Worm (Caenorhabditis elegans) whole organism, L1 larva: ENCODE data around the gene ZK370.6.

ENCODE experiments used
- C04F5.9 ChIP-seq: sonication (generic microtip); optimal IDR thresholded peaks from 2 replicates; lab custom pipeline; 2016; ENCODE audit warnings: missing genetic modification characterization, missing compliant biosample characterization
- C16A3.4 ChIP-seq: fragments of 150-350 bp; optimal IDR thresholded peaks from 2 replicates; lab custom pipeline; 2014; ENCODE audit warnings: missing biosample characterization, missing genetic modification characterization
- C34B4.2 ChIP-seq: sonication (generic microtip); optimal IDR thresholded peaks from 2 replicates; lab custom pipeline; 2017; ENCODE audit warnings: mild to moderate bottlenecking, missing genetic modification characterization, missing compliant biosample characterization
- F16B12.6 ChIP-seq: fragments of 150-350 bp; optimal IDR thresholded peaks from 2 replicates; lab custom pipeline; 2014; ENCODE audit warnings: missing biosample characterization, missing genetic modification characterization
- ama-1 ChIP-seq: fragments of 150-350 bp; optimal IDR thresholded peaks from 2 replicates; lab custom pipeline; 2014
- blmp-1 ChIP-seq: fragments of 150-350 bp; optimal IDR thresholded peaks from 2 replicates; lab custom pipeline; 2014; ENCODE audit warnings: missing biosample characterization, missing genetic modification characterization
- ceh-63 ChIP-seq: fragments of 200-800 bp; sonication (Bioruptor generic); optimal IDR thresholded peaks from 2 replicates; lab custom pipeline; 2018; ENCODE audit warnings: mild to moderate bottlenecking, missing genetic modification characterization, missing compliant biosample characterization
- ceh-8 ChIP-seq: fragments of 200-800 bp; sonication (Bioruptor generic); optimal IDR thresholded peaks from 2 replicates; lab custom pipeline; 2018; ENCODE audit warnings: mild to moderate bottlenecking, missing genetic modification characterization, moderate library complexity, missing compliant biosample characterization
- dpl-1 ChIP-seq, 3 experiments: fragments of 150-350 bp in 2 of 3; sonication (generic microtip) in 1 of 3; optimal IDR thresholded peaks; 2 replicates each; lab custom pipeline; 2014 to 2017; ENCODE audit warnings: missing biosample characterization in 3 of 3, missing genetic modification characterization in 3 of 3, missing genetic modification reagents in 3 of 3
- efl-1 ChIP-seq, 4 experiments: fragments of 150-350 bp; optimal IDR thresholded peaks in 3 of 4; peaks in 1 of 4; 1 replicate in 1 of 4; 2 replicates in 3 of 4; lab custom pipeline; 2014; ENCODE audit warnings: missing biosample characterization in 2 of 4, missing genetic modification characterization in 2 of 4, missing genetic modification reagents in 2 of 4
- egl-13 ChIP-seq: sonication (generic microtip); optimal IDR thresholded peaks from 2 replicates; lab custom pipeline; 2016; ENCODE audit warnings: missing genotype, missing genetic modification reagents, missing genetic modification characterization, missing compliant biosample characterization
- egl-27 ChIP-seq, 2 experiments: fragments of 150-350 bp in 1 of 2; sonication (generic microtip); optimal IDR thresholded peaks; 3 replicates each; lab custom pipeline; 2017 to 2018; ENCODE audit warnings: missing biosample characterization in 2 of 2, missing genetic modification characterization in 2 of 2, missing genetic modification reagents in 2 of 2
- elt-2 ChIP-seq: sonication (generic microtip); optimal IDR thresholded peaks from 2 replicates; lab custom pipeline; 2016; ENCODE audit warnings: missing genetic modification characterization, mild to moderate bottlenecking, inconsistent platforms, missing compliant biosample characterization, missing genetic modification reagents
- elt-3 ChIP-seq, 6 experiments: fragments of 150-350 bp in 1 of 6; sonication (generic microtip); optimal IDR thresholded peaks; 2 replicates each; lab custom pipeline; 2017 to 2018; ENCODE audit warnings: missing biosample characterization in 6 of 6, missing genetic modification characterization in 6 of 6, inconsistent platforms in 1 of 6
- fkh-10 ChIP-seq: sonication (generic microtip); optimal IDR thresholded peaks from 2 replicates; lab custom pipeline; 2017; ENCODE audit warnings: missing biosample characterization, missing genetic modification reagents, missing genetic modification characterization
- fkh-4 ChIP-seq: sonication (generic microtip); optimal IDR thresholded peaks from 2 replicates; lab custom pipeline; 2016; ENCODE audit warnings: missing compliant biosample characterization, missing genetic modification characterization, borderline replicate concordance
- fkh-8 ChIP-seq: sonication (generic microtip); optimal IDR thresholded peaks from 2 replicates; lab custom pipeline; 2016; ENCODE audit warnings: mild to moderate bottlenecking, missing genetic modification characterization, missing compliant biosample characterization
- hlh-4 ChIP-seq: sonication (generic microtip); optimal IDR thresholded peaks from 2 replicates; lab custom pipeline; 2016; ENCODE audit warnings: mild to moderate bottlenecking, missing genetic modification characterization, missing compliant biosample characterization
- lin-13 ChIP-seq: fragments of 150-350 bp; optimal IDR thresholded peaks from 2 replicates; lab custom pipeline; 2014; ENCODE audit warnings: missing biosample characterization, missing genetic modification reagents, missing genetic modification characterization
- lin-14 ChIP-seq: fragments of 200-800 bp; sonication (Bioruptor generic); optimal IDR thresholded peaks from 2 replicates; lab custom pipeline; 2018; ENCODE audit warnings: mild to moderate bottlenecking, missing genetic modification characterization, moderate library complexity, missing compliant biosample characterization
- lin-15B ChIP-seq: fragments of 150-350 bp; sonication (generic microtip); optimal IDR thresholded peaks from 3 replicates; lab custom pipeline; 2014; ENCODE audit warnings: missing biosample characterization, missing genetic modification characterization
- lin-35 ChIP-seq, 2 experiments: fragments of 150-350 bp; optimal IDR thresholded peaks; 2 replicates each; lab custom pipeline; 2014; ENCODE audit warnings: missing biosample characterization in 2 of 2, missing genetic modification characterization in 2 of 2, missing genetic modification reagents in 2 of 2
- lin-39 ChIP-seq: fragments of 150-350 bp; optimal IDR thresholded peaks from 2 replicates; lab custom pipeline; 2014; ENCODE audit warnings: missing biosample characterization, missing genetic modification reagents, missing genetic modification characterization
- lsy-2 ChIP-seq, 2 experiments: fragments of 150-350 bp; optimal IDR thresholded peaks; 2 replicates each; lab custom pipeline; 2014; ENCODE audit warnings: missing biosample characterization in 2 of 2, missing genetic modification characterization in 2 of 2
- mab-9 ChIP-seq: fragments of 200-800 bp; sonication (Bioruptor generic); IDR thresholded peaks from 2 replicates; pipeline ENCODE4 v1.3.6; 2022; ENCODE audit warnings: missing genetic modification reagents, missing genetic modification characterization, missing compliant biosample characterization
- mdl-1 ChIP-seq, 2 experiments: fragments of 150-350 bp; optimal IDR thresholded peaks; 2 replicates each; lab custom pipeline; 2014 to 2017; ENCODE audit warnings: missing biosample characterization in 2 of 2, missing genetic modification characterization in 2 of 2, inconsistent platforms in 1 of 2
- mep-1 ChIP-seq: fragments of 150-350 bp; optimal IDR thresholded peaks from 2 replicates; lab custom pipeline; 2014; ENCODE audit warnings: missing biosample characterization, missing genetic modification characterization
- nhr-20 ChIP-seq: sonication (generic microtip); optimal IDR thresholded peaks from 2 replicates; lab custom pipeline; 2016; ENCODE audit warnings: mild to moderate bottlenecking, missing genetic modification characterization, missing compliant biosample characterization
- nhr-237 ChIP-seq: fragments of 150-350 bp; optimal IDR thresholded peaks from 2 replicates; lab custom pipeline; 2014; ENCODE audit warnings: missing biosample characterization, missing genetic modification characterization
- nhr-28 ChIP-seq: fragments of 150-350 bp; optimal IDR thresholded peaks from 2 replicates; lab custom pipeline; 2014; ENCODE audit warnings: missing biosample characterization, missing genetic modification characterization
- nhr-71 ChIP-seq: sonication (generic microtip); optimal IDR thresholded peaks from 2 replicates; lab custom pipeline; 2016; ENCODE audit warnings: mild to moderate bottlenecking, missing genetic modification characterization, moderate library complexity, missing compliant biosample characterization
- nhr-77 ChIP-seq: fragments of 150-350 bp; optimal IDR thresholded peaks from 2 replicates; lab custom pipeline; 2014; ENCODE audit warnings: missing biosample characterization, missing genetic modification characterization
- nhr-84 ChIP-seq: sonication (generic microtip); optimal IDR thresholded peaks from 2 replicates; lab custom pipeline; 2017; ENCODE audit warnings: missing biosample characterization, missing genetic modification characterization
- nhr-85 ChIP-seq: sonication (generic microtip); peaks from one replicate; lab custom pipeline; 2016; ENCODE audit warnings: missing genetic modification characterization, inconsistent platforms, missing compliant biosample characterization
- nhr-90 ChIP-seq: sonication (generic microtip); optimal IDR thresholded peaks from 2 replicates; lab custom pipeline; 2016; ENCODE audit warnings: mild to moderate bottlenecking, missing genetic modification characterization, missing compliant biosample characterization; ENCODE audit not compliant: poor library complexity
- pqm-1 ChIP-seq: sonication (generic microtip); optimal IDR thresholded peaks from 3 replicates; lab custom pipeline; 2017; ENCODE audit warnings: missing biosample characterization, missing genetic modification characterization
- skn-1 ChIP-seq: fragments of 150-350 bp; optimal IDR thresholded peaks from 2 replicates; lab custom pipeline; 2014; ENCODE audit warnings: missing biosample characterization, missing genetic modification characterization
- snpc-4 ChIP-seq: fragments of 150-350 bp; optimal IDR thresholded peaks from 2 replicates; lab custom pipeline; 2014; ENCODE audit warnings: missing biosample characterization, missing genetic modification characterization
- snu-23 ChIP-seq: sonication (generic microtip); optimal IDR thresholded peaks from 2 replicates; lab custom pipeline; 2016; ENCODE audit warnings: missing genetic modification characterization, missing compliant biosample characterization
- sox-4 ChIP-seq: sonication (generic microtip); optimal IDR thresholded peaks from 2 replicates; lab custom pipeline; 2016; ENCODE audit warnings: missing genetic modification characterization, missing compliant biosample characterization
- sup-37 ChIP-seq: fragments of 200-800 bp; sonication (Bioruptor generic); optimal IDR thresholded peaks from 2 replicates; lab custom pipeline; 2018; ENCODE audit warnings: mild to moderate bottlenecking, missing genetic modification characterization, missing compliant biosample characterization
- unc-130 ChIP-seq: fragments of 150-350 bp; optimal IDR thresholded peaks from 2 replicates; lab custom pipeline; 2017; ENCODE audit warnings: missing biosample characterization, missing genetic modification characterization, inconsistent platforms
- unc-30 ChIP-seq: sonication (generic microtip); optimal IDR thresholded peaks from 2 replicates; lab custom pipeline; 2017; ENCODE audit warnings: missing biosample characterization, missing genetic modification characterization
- unc-62 ChIP-seq: fragments of 150-350 bp; optimal IDR thresholded peaks from 2 replicates; lab custom pipeline; 2014; ENCODE audit warnings: missing biosample characterization, missing genetic modification reagents, missing genetic modification characterization
- unc-98 ChIP-seq: fragments of 200-800 bp; sonication (Bioruptor generic); IDR thresholded peaks from 2 replicates; pipeline ENCODE4 v1.3.6; 2022; ENCODE audit warnings: missing genetic modification characterization, missing compliant biosample characterization
- xbp-1 ChIP-seq: sonication (generic microtip); optimal IDR thresholded peaks from 2 replicates; lab custom pipeline; 2016; ENCODE audit warnings: missing genetic modification characterization, missing compliant biosample characterization
- zip-4 ChIP-seq: fragments of 200-800 bp; sonication (Bioruptor generic); optimal IDR thresholded peaks from 2 replicates; lab custom pipeline; 2018; ENCODE audit warnings: mild to moderate bottlenecking, missing genetic modification characterization, moderate library complexity, missing compliant biosample characterization
- ztf-11 ChIP-seq, 2 experiments: sonication (generic microtip); optimal IDR thresholded peaks; 2 replicates each; lab custom pipeline; 2016 to 2017; ENCODE audit warnings: missing genetic modification characterization in 2 of 2, missing biosample characterization in 1 of 2, missing compliant biosample characterization in 1 of 2
- ztf-4 ChIP-seq: fragments of 150-350 bp; optimal IDR thresholded peaks from 2 replicates; lab custom pipeline; 2014; ENCODE audit warnings: missing biosample characterization, missing genetic modification characterization

The ZK370.6 gene

DNA sequence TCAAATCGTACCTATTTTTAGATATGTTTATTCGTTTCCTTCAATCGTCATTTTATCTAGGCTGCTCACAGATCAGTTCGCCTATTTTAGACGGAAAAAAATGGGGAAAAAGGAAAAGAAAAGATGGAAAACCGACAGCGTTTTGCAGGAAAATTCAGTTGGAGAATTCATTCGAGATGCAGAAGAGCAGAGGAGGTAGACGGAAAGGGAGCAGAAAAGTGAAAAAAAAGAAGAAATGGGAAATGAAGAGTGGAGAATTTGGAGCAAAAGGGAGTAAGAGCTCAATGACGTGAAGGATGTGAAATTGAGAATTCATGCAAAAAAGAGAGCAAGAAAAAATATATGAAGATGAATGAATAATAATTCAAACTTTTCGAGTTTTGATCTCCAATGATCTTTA, 40.9 kb upstream of the ZK370.6 start (continued):
- TF ChIP-seq ama-1 (lab: Kevin White, UChicago) (no peak), egl-13 (tag; lab: Kevin White, UChicago) (peak; percentile 41), fkh-8 (no peak), sup-37 (no peak), nhr-84 (tag; lab: Kevin White, UChicago) (no peak), C16A3.4 (tag; lab: Kevin White, UChicago) (no peak), lin-39 (tag; lab: Kevin White, UChicago) (no peak), unc-130 (tag; lab: Kevin White, UChicago) (no peak), snpc-4 (tag; lab: Kevin White, UChicago) (no peak), elt-3 (tag; optimal IDR thresholded peaks at IDR 0.05; lab: Kevin White, UChicago) (no peak), hlh-4 (tag; lab: Kevin White, UChicago) (no peak), nhr-77 (no peak)

DNA sequence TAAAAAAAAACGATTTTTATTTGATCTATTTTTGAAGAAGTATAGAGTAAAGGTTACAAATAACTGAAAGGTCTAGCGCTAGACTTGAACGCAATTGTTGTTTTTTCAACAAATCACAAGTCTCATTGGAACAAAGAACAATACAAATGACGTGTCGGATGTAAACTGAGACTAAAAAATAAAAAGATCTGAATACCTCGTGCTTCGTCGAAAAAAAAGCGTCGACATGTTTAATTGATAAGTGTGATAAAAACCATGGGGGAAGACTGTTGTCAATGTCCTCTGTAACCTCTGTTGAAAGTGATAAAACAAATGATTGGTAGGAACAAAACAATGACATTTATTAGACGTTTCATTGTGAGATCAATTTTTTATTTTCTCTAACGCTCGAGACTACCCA, 39.1 kb upstream of the ZK370.6 start:
- peak; percentile 68 for TF ChIP-seq nhr-20 (tag; lab: Kevin White, UChicago)
- TF ChIP-seq lin-13 (GFP tag; lab: Kevin White, UChicago): no peak
- no peak for TF ChIP-seq dpl-1 (GFP tag; optimal IDR thresholded peaks at IDR 0.05; lab: Kevin White, UChicago)
- TF ChIP-seq blmp-1 (tag; lab: Kevin White, UChicago): peak; percentile 10
- TF ChIP-seq fkh-4: no peak
- TF ChIP-seq elt-2 (tag; lab: Kevin White, UChicago): peak; percentile 29
- peak; percentile 45 for TF ChIP-seq lin-14 (GFP tag; lab: Kevin White, UChicago)
- peak; percentile 50 for TF ChIP-seq unc-130 (tag; lab: Kevin White, UChicago)
- TF ChIP-seq unc-98: no peak
- TF ChIP-seq pqm-1 (tag; lab: Kevin White, UChicago): no peak
- no peak for TF ChIP-seq zip-4 (GFP tag; lab: Kevin White, UChicago)
- peak; percentile 2 for TF ChIP-seq nhr-90 (tag; lab: Kevin White, UChicago)
- no peak for TF ChIP-seq lin-15B (tag; lab: Kevin White, UChicago)
- no peak for TF ChIP-seq nhr-28 (tag; lab: Kevin White, UChicago)
- no peak for TF ChIP-seq ztf-4 (tag; lab: Kevin White, UChicago)
- TF ChIP-seq snu-23 (GFP tag; lab: Kevin White, UChicago): peak; percentile 30
- no peak for TF ChIP-seq lsy-2 (tag; optimal IDR thresholded peaks at IDR 0.05; lab: Kevin White, UChicago)
- TF ChIP-seq skn-1 (tag; lab: Kevin White, UChicago): no peak
- no peak for TF ChIP-seq snpc-4 (tag; lab: Kevin White, UChicago)
- no peak for TF ChIP-seq ama-1 (lab: Kevin White, UChicago)
- TF ChIP-seq nhr-237 (tag; lab: Kevin White, UChicago): no peak
- TF ChIP-seq mdl-1 (tag; optimal IDR thresholded peaks at IDR 0.05; lab: Kevin White, UChicago): peak in 1 of 2 experiments; percentile 14
- peak in 1 of 2 experiments; percentile 65 for TF ChIP-seq lin-35 (GFP tag; optimal IDR thresholded peaks at IDR 0.05; lab: Kevin White, UChicago)
- TF ChIP-seq ztf-11 (tag; optimal IDR thresholded peaks at IDR 0.05; lab: Kevin White, UChicago): no peak
- TF ChIP-seq C34B4.2: no peak
- no peak for TF ChIP-seq sox-4 (tag; lab: Kevin White, UChicago)
- TF ChIP-seq ceh-63 (GFP tag; lab: Kevin White, UChicago): no peak
- TF ChIP-seq nhr-71 (tag; lab: Kevin White, UChicago): peak; percentile 51
- TF ChIP-seq nhr-85 (tag; lab: Kevin White, UChicago): peak; percentile 56
- TF ChIP-seq elt-3 (tag; optimal IDR thresholded peaks at IDR 0.05; lab: Kevin White, UChicago): peak in 1 of 6 experiments; percentile 77
- no peak for TF ChIP-seq efl-1 (optimal IDR thresholded peaks at IDR 0.05; lab: Kevin White, UChicago)
- TF ChIP-seq efl-1 (GFP tag; optimal IDR thresholded peaks at IDR 0.05 in 1 of 2; lab: Kevin White, UChicago): peak in 1 of 2 experiments; percentile 19

ce11 chrIII:8782080-8782479, 38.4 kb upstream of the ZK370.6 start:
- TF ChIP-seq unc-30 (tag; lab: Kevin White, UChicago) (no peak), mep-1 (peak; percentile 3), efl-1 (optimal IDR thresholded peaks at IDR 0.05; lab: Kevin White, UChicago) (no peak), efl-1 (GFP tag; optimal IDR thresholded peaks at IDR 0.05 in 1 of 2; lab: Kevin White, UChicago) (peak; percentile 2 to 3), mab-9 (no peak), nhr-85 (tag; lab: Kevin White, UChicago) (no peak), fkh-10 (GFP tag; lab: Kevin White, UChicago) (peak; percentile 67), F16B12.6 (tag; lab: Kevin White, UChicago) (no peak), ceh-8 (GFP tag; lab: Kevin White, UChicago) (no peak), lin-35 (GFP tag; optimal IDR thresholded peaks at IDR 0.05; lab: Kevin White, UChicago) (no peak), C16A3.4 (tag; lab: Kevin White, UChicago) (no peak), mdl-1 (tag; optimal IDR thresholded peaks at IDR 0.05; lab: Kevin White, UChicago) (no peak), xbp-1 (tag; lab: Kevin White, UChicago) (no peak), unc-62 (GFP tag; lab: Kevin White, UChicago) (no peak), C04F5.9 (no peak), ztf-4 (tag; lab: Kevin White, UChicago) (no peak), snpc-4 (tag; lab: Kevin White, UChicago) (no peak), egl-27 (tag; optimal IDR thresholded peaks at IDR 0.05; lab: Kevin White, UChicago) (no peak), lsy-2 (tag; optimal IDR thresholded peaks at IDR 0.05; lab: Kevin White, UChicago) (peak; percentile 12 to 31), nhr-84 (tag; lab: Kevin White, UChicago) (no peak)
